Worm (Caenorhabditis elegans) whole organism, young adult: ENCODE data around the gene nlp-80.

Source experiments
- B0336.3 ChIP-seq: fragments of 200-800 bp; sonication (Bioruptor generic); IDR thresholded peaks from 2 replicates; pipeline ENCODE4 v1.3.6; 2022; ENCODE audit warnings: missing genetic modification characterization, missing compliant biosample characterization
- C06A6.2 ChIP-seq: fragments of 200-800 bp; sonication (Bioruptor generic); conservative IDR thresholded peaks from 2 replicates; pipeline ENCODE4 v1.3.6; 2022; ENCODE audit warnings: missing genetic modification characterization, missing compliant biosample characterization
- F37B4.10 ChIP-seq: fragments of 200-800 bp; sonication (Bioruptor generic); IDR thresholded peaks from 2 replicates; pipeline ENCODE4 v1.3.6; 2022; ENCODE audit warnings: missing genetic modification characterization, missing compliant biosample characterization
- F55B11.4 ChIP-seq: sonication (generic microtip); optimal IDR thresholded peaks from 2 replicates; lab custom pipeline; 2016; ENCODE audit warnings: missing compliant biosample characterization, missing genetic modification characterization, borderline replicate concordance; ENCODE audit not compliant: insufficient read depth
- F57A8.1 ChIP-seq: fragments of 200-800 bp; sonication (Bioruptor generic); optimal IDR thresholded peaks from 2 replicates; lab custom pipeline; 2018; ENCODE audit warnings: mild to moderate bottlenecking, missing genetic modification characterization, moderate library complexity, missing compliant biosample characterization
- T07F8.4 ChIP-seq: sonication (generic microtip); optimal IDR thresholded peaks from 2 replicates; lab custom pipeline; 2016; ENCODE audit warnings: mild to moderate bottlenecking, missing genetic modification characterization, moderate library complexity, missing compliant biosample characterization
- Y56A3A.18 ChIP-seq: fragments of 200-800 bp; sonication (Bioruptor generic); IDR thresholded peaks from 2 replicates; pipeline ENCODE4 v1.3.6; 2022; ENCODE audit warnings: missing genetic modification reagents, missing genetic modification characterization, missing compliant biosample characterization
- Y67H2A.10 ChIP-seq: fragments of 200-800 bp; sonication (Bioruptor generic); conservative IDR thresholded peaks from 2 replicates; pipeline ENCODE4 v1.3.6; 2022; ENCODE audit warnings: missing genetic modification reagents, missing genetic modification characterization, missing compliant biosample characterization
- akir-1 ChIP-seq: fragments of 200-800 bp; sonication (Bioruptor generic); optimal IDR thresholded peaks from 2 replicates; lab custom pipeline; 2018; ENCODE audit warnings: mild to moderate bottlenecking, missing genetic modification characterization, moderate library complexity, missing compliant biosample characterization
- ama-1 ChIP-seq, 3 experiments: fragments of 150-350 bp in 1 of 3; sonication (generic microtip) in 2 of 3; optimal IDR thresholded peaks; 2 replicates each; lab custom pipeline; 2014 to 2018; ENCODE audit warnings: missing biosample characterization in 2 of 3, missing genetic modification characterization in 2 of 3, missing genetic modification reagents in 2 of 3
- aptf-2 ChIP-seq: fragments of 200-800 bp; sonication (Bioruptor generic); conservative IDR thresholded peaks from 2 replicates; pipeline ENCODE4 v1.3.6; 2022; ENCODE audit warnings: missing genetic modification reagents, missing genetic modification characterization, missing compliant biosample characterization
- atf-7 ChIP-seq: sonication (generic microtip); optimal IDR thresholded peaks from 2 replicates; lab custom pipeline; 2017; ENCODE audit warnings: mild to moderate bottlenecking, missing genetic modification characterization, missing compliant biosample characterization
- athp-1 ChIP-seq: sonication (generic microtip); optimal IDR thresholded peaks from 2 replicates; lab custom pipeline; 2017; ENCODE audit warnings: mild to moderate bottlenecking, missing genetic modification characterization, missing compliant biosample characterization
- attf-5 ChIP-seq: fragments of 200-800 bp; sonication (Bioruptor generic); optimal IDR thresholded peaks from 2 replicates; lab custom pipeline; 2018; ENCODE audit warnings: mild to moderate bottlenecking, missing genetic modification characterization, missing compliant biosample characterization
- ceh-79 ChIP-seq: sonication (generic microtip); optimal IDR thresholded peaks from 2 replicates; lab custom pipeline; 2017; ENCODE audit warnings: mild to moderate bottlenecking, missing genetic modification characterization, missing compliant biosample characterization
- ceh-91 ChIP-seq: fragments of 200-800 bp; sonication (Bioruptor generic); IDR thresholded peaks from 2 replicates; pipeline ENCODE4 v1.3.6; 2022; ENCODE audit warnings: missing genetic modification reagents, missing genetic modification characterization, missing compliant biosample characterization
- chd-7 ChIP-seq: sonication (generic microtip); optimal IDR thresholded peaks from 2 replicates; lab custom pipeline; 2016; ENCODE audit warnings: mild to moderate bottlenecking, missing genetic modification characterization, moderate library complexity, missing compliant biosample characterization
- dpl-1 ChIP-seq: fragments of 150-350 bp; optimal IDR thresholded peaks from 2 replicates; lab custom pipeline; 2014; ENCODE audit warnings: missing biosample characterization, missing genetic modification reagents, missing genetic modification characterization
- ets-4 ChIP-seq: fragments of 200-800 bp; sonication (Bioruptor generic); optimal IDR thresholded peaks from 2 replicates; lab custom pipeline; 2018; ENCODE audit warnings: mild to moderate bottlenecking, missing genetic modification characterization, missing compliant biosample characterization
- hlh-12 ChIP-seq: sonication (generic microtip); optimal IDR thresholded peaks from 2 replicates; lab custom pipeline; 2016; ENCODE audit warnings: missing genetic modification characterization, missing compliant biosample characterization
- hlh-26 ChIP-seq: fragments of 200-800 bp; sonication (Bioruptor generic); conservative IDR thresholded peaks from 2 replicates; pipeline ENCODE4 v1.3.6; 2022; ENCODE audit warnings: missing genetic modification reagents, missing genetic modification characterization, missing compliant biosample characterization
- let-607 ChIP-seq, 2 experiments: fragments of 200-800 bp in 1 of 2; sonication (Bioruptor generic) in 1 of 2; sonication (generic microtip) in 1 of 2; optimal IDR thresholded peaks; 2 replicates each; lab custom pipeline; 2016 to 2018; ENCODE audit warnings: mild to moderate bottlenecking in 2 of 2, missing compliant biosample characterization in 2 of 2, missing genetic modification characterization in 2 of 2, moderate library complexity in 2 of 2, missing genotype in 1 of 2
- lin-40 ChIP-seq: sonication (generic microtip); optimal IDR thresholded peaks from 2 replicates; lab custom pipeline; 2016; ENCODE audit warnings: missing genetic modification characterization, mild to moderate bottlenecking, missing compliant biosample characterization, missing genotype, missing genetic modification reagents
- madf-3 ChIP-seq: fragments of 200-800 bp; sonication (Bioruptor generic); IDR thresholded peaks from 2 replicates; pipeline ENCODE4 v1.3.6; 2022; ENCODE audit warnings: missing genetic modification reagents, missing genetic modification characterization, missing compliant biosample characterization
- mel-28 ChIP-seq: sonication (generic microtip); optimal IDR thresholded peaks from 2 replicates; lab custom pipeline; 2016; ENCODE audit warnings: borderline replicate concordance, mild to moderate bottlenecking, missing genetic modification characterization, missing compliant biosample characterization
- mes-4 ChIP-seq: sonication (generic microtip); optimal IDR thresholded peaks from 2 replicates; lab custom pipeline; 2016; ENCODE audit warnings: missing genotype, missing genetic modification characterization, missing compliant biosample characterization
- nhr-80 ChIP-seq: sonication (generic microtip); optimal IDR thresholded peaks from 2 replicates; lab custom pipeline; 2016; ENCODE audit warnings: missing genetic modification characterization, missing compliant biosample characterization
- pbrm-1 ChIP-seq: fragments of 200-800 bp; sonication (Bioruptor generic); IDR thresholded peaks from 2 replicates; pipeline ENCODE4 v1.3.6; 2022; ENCODE audit warnings: missing genetic modification reagents, missing genetic modification characterization, missing compliant biosample characterization
- rpc-1 ChIP-seq, 2 experiments: fragments of 150-350 bp in 1 of 2; sonication (generic microtip) in 1 of 2; optimal IDR thresholded peaks; 2 replicates each; lab custom pipeline; 2014 to 2018; ENCODE audit warnings: missing biosample characterization in 1 of 2, missing genetic modification characterization in 1 of 2, missing genetic modification reagents in 1 of 2, missing genotype in 1 of 2
- snpc-3.4 ChIP-seq: sonication (generic microtip); optimal IDR thresholded peaks from 2 replicates; lab custom pipeline; 2017; ENCODE audit warnings: missing genetic modification characterization, mild to moderate bottlenecking, missing compliant biosample characterization, antibody characterized with exemption, moderate library complexity, missing genotype, missing genetic modification reagents
- snpc-4 ChIP-seq, 5 experiments: fragments of 150-350 bp in 1 of 5; sonication (generic microtip) in 4 of 5; optimal IDR thresholded peaks; 2 replicates each; lab custom pipeline; 2014 to 2018; ENCODE audit warnings: missing genetic modification characterization in 5 of 5, missing biosample characterization in 3 of 5, antibody characterized with exemption in 2 of 5, mild to moderate bottlenecking in 2 of 5, missing compliant biosample characterization in 2 of 5, missing genotype in 2 of 5, moderate library complexity in 2 of 5, missing genetic modification reagents in 1 of 5
- sptf-2 ChIP-seq: fragments of 200-800 bp; sonication (Bioruptor generic); optimal IDR thresholded peaks from 2 replicates; lab custom pipeline; 2018; ENCODE audit warnings: mild to moderate bottlenecking, missing genetic modification characterization, missing compliant biosample characterization
- tbp1 ChIP-seq: fragments of 200-800 bp; sonication (Bioruptor generic); optimal IDR thresholded peaks from 2 replicates; lab custom pipeline; 2018; ENCODE audit warnings: mild to moderate bottlenecking, missing genetic modification characterization, missing compliant biosample characterization
- tlf-1 ChIP-seq: fragments of 200-800 bp; sonication (Bioruptor generic); optimal IDR thresholded peaks from 2 replicates; lab custom pipeline; 2018; ENCODE audit warnings: mild to moderate bottlenecking, missing genetic modification characterization, missing compliant biosample characterization
- unc-62 ChIP-seq: fragments of 150-350 bp; optimal IDR thresholded peaks from 2 replicates; lab custom pipeline; 2014; ENCODE audit warnings: missing biosample characterization, missing genetic modification reagents, missing genetic modification characterization
- zfh-2 ChIP-seq: fragments of 200-800 bp; sonication (Bioruptor generic); conservative IDR thresholded peaks from 2 replicates; pipeline ENCODE4 v1.3.6; 2022; ENCODE audit warnings: missing genetic modification reagents, missing genetic modification characterization, missing compliant biosample characterization
- ztf-18 ChIP-seq: sonication (generic microtip); optimal IDR thresholded peaks from 2 replicates; lab custom pipeline; 2016; ENCODE audit warnings: missing genotype, mild to moderate bottlenecking, missing genetic modification characterization, missing compliant biosample characterization
- ztf-22 ChIP-seq: fragments of 200-800 bp; sonication (Bioruptor generic); optimal IDR thresholded peaks from 2 replicates; lab custom pipeline; 2018; ENCODE audit warnings: mild to moderate bottlenecking, missing genetic modification characterization, moderate library complexity, missing compliant biosample characterization
- ztf-28 ChIP-seq: fragments of 200-800 bp; sonication (Bioruptor generic); IDR thresholded peaks from 2 replicates; pipeline ENCODE4 v1.3.6; 2022; ENCODE audit warnings: missing genetic modification reagents, missing genetic modification characterization, missing compliant biosample characterization
- ztf-3 ChIP-seq: fragments of 200-800 bp; sonication (Bioruptor generic); optimal IDR thresholded peaks from 2 replicates; lab custom pipeline; 2018; ENCODE audit warnings: mild to moderate bottlenecking, missing genetic modification characterization, missing compliant biosample characterization

The nlp-80 gene

ce11 chrV:11069277-11069676 is 3.9 kb upstream of the nlp-80 start, which contains the start of gene T04C12.8:
Gene T04C12.8, minus strand, starts transcription at chrV:11069358.
- TF ChIP-seq tlf-1 (GFP tag; lab: Kevin White, UChicago) (peak; percentile 46), attf-5 (GFP tag; lab: Kevin White, UChicago) (peak; percentile 25), ztf-22 (GFP tag; lab: Kevin White, UChicago) (peak; percentile 84), let-607 (tag; optimal IDR thresholded peaks at IDR 0.05; lab: Kevin White, UChicago) (peak in 1 of 2 experiments; percentile 27), atf-7 (tag; lab: Kevin White, UChicago) (peak; percentile 79), Y67H2A.10 (GFP tag; lab: Robert Waterston, UW) (no peak), tbp1 (GFP tag; lab: Kevin White, UChicago) (peak; percentile 9), snpc-4 (GFP tag; optimal IDR thresholded peaks at IDR 0.05; lab: Kevin White, UChicago) (no peak), snpc-4 (tag; optimal IDR thresholded peaks at IDR 0.05; lab: Kevin White, UChicago) (peak in 1 of 4 experiments; percentile 14), aptf-2 (GFP tag; lab: Robert Waterston, UW) (no peak), B0336.3 (GFP tag; lab: Robert Waterston, UW) (0 out of 2 replicates have a peak, but pooled peaks have one; percentile 24), lin-40 (peak; percentile 34), nhr-80 (tag; lab: Kevin White, UChicago) (peak; percentile 95), ets-4 (GFP tag; lab: Kevin White, UChicago) (peak; percentile 2), F55B11.4 (no peak), unc-62 (GFP tag; lab: Kevin White, UChicago) (peak; percentile 88)

- TF ChIP-seq C06A6.2 (no peak), akir-1 (GFP tag; lab: Kevin White, UChicago) (no peak), hlh-12 (tag; lab: Kevin White, UChicago) (no peak), pbrm-1 (no peak), mel-28 (tag; lab: Kevin White, UChicago) (no peak), ztf-28 (GFP tag; lab: Robert Waterston, UW) (no peak), athp-1 (tag; lab: Kevin White, UChicago) (no peak), mes-4 (tag; lab: Kevin White, UChicago) (no peak), rpc-1 (optimal IDR thresholded peaks at IDR 0.05; lab: Kevin White, UChicago) (no peak), rpc-1 (tag; optimal IDR thresholded peaks at IDR 0.05; lab: Kevin White, UChicago) (no peak), chd-7 (tag; lab: Kevin White, UChicago) (no peak), ama-1 (optimal IDR thresholded peaks at IDR 0.05; lab: Kevin White, UChicago) (no peak), ama-1 (GFP tag; optimal IDR thresholded peaks at IDR 0.05; lab: Kevin White, UChicago) (no peak), F55B11.4 (no peak)
Observed at ce11 chrV:11063115-11063514, 2.3 kb downstream of the nlp-80 start, which contains the start of gene T04C12.9. Gene T04C12.9, minus strand, starts transcription at chrV:11063215.

ce11 chrV:11061887-11062286 is 3.5 kb downstream of the nlp-80 start:
- TF ChIP-seq ceh-91 (GFP tag; lab: Robert Waterston, UW) (no peak), ztf-18 (tag; lab: Kevin White, UChicago) (no peak), snpc-3.4 (tag; lab: Kevin White, UChicago) (no peak), F57A8.1 (GFP tag; lab: Kevin White, UChicago) (no peak), ets-4 (GFP tag; lab: Kevin White, UChicago) (no peak), sptf-2 (GFP tag; lab: Kevin White, UChicago) (no peak), hlh-26 (no peak), ztf-3 (GFP tag; lab: Kevin White, UChicago) (no peak), Y56A3A.18 (GFP tag; lab: Robert Waterston, UW) (no peak), dpl-1 (GFP tag; lab: Kevin White, UChicago) (no peak), F37B4.10 (GFP tag; lab: Robert Waterston, UW) (no peak), T07F8.4 (tag; lab: Kevin White, UChicago) (no peak), atf-7 (tag; lab: Kevin White, UChicago) (no peak), zfh-2 (GFP tag; lab: Robert Waterston, UW) (no peak), ceh-79 (tag; lab: Kevin White, UChicago) (no peak), madf-3 (GFP tag; lab: Robert Waterston, UW) (no peak)
- TF ChIP-seq, all 124 proteins: peak for 0
